Fruit fly (Drosophila melanogaster) Kc167 (cell line): ENCODE results near the gene CLIP-190.

ENCODE experiments used
- Myc ChIP-seq: fragments of >200 bp; optimal IDR thresholded peaks from 2 replicates; lab custom pipeline; 2017; ENCODE audit warnings: missing external identifiers
- Sin3A ChIP-seq: fragments of >200 bp; optimal IDR thresholded peaks from 2 replicates; lab custom pipeline; 2018; ENCODE audit warnings: missing external identifiers
- h ChIP-seq: fragments of >200 bp; optimal IDR thresholded peaks from 3 replicates; lab custom pipeline; 2018; ENCODE audit warnings: missing external identifiers
- insv ChIP-seq: fragments of >200 bp; optimal IDR thresholded peaks from 3 replicates; lab custom pipeline; 2018; ENCODE audit warnings: missing external identifiers
- psq ChIP-seq: fragments of >200 bp; optimal IDR thresholded peaks from 2 replicates; lab custom pipeline; 2017; ENCODE audit warnings: missing external identifiers
- ttk ChIP-seq: sonication (Bioruptor generic); optimal IDR thresholded peaks from 2 replicates; lab custom pipeline; 2017; ENCODE audit warnings: missing external identifiers

CLIP-190 gene

dm6 chr2L:17421366-17421765, 36.9 kb downstream of the CLIP-190 start:
- TF ChIP-seq ttk (lab: Kevin White, UChicago) (no peak), Myc (lab: Kevin White, UChicago) (no peak), Sin3A (no peak), psq (no peak), h (lab: Kevin White, UChicago) (no peak), insv (lab: Kevin White, UChicago) (no peak)

DNA sequence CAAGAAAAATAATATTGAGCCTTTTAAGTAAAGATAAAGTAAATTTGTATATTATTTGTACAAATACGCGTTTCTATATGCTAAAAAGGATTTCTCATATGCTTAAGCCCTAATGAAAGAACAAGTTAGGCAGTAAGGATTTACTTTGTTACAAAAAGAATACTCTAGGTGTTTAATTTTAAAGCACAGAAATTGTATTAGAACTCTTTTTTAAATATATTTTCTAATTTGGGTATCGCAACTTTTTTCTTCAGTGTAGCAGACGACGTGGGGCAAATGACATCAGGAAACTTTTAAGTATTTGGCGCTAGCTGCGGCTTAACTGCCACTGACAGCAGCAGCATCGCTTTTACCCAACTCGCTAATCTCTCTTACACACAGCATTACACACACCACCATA, 37.6 kb downstream of the CLIP-190 start:
- no peak for TF ChIP-seq Myc (lab: Kevin White, UChicago)
- TF ChIP-seq psq: no peak
- TF ChIP-seq Sin3A: no peak
- TF ChIP-seq ttk (lab: Kevin White, UChicago): no peak
- TF ChIP-seq insv (lab: Kevin White, UChicago): no peak
- TF ChIP-seq h (lab: Kevin White, UChicago): no peak

DNA sequence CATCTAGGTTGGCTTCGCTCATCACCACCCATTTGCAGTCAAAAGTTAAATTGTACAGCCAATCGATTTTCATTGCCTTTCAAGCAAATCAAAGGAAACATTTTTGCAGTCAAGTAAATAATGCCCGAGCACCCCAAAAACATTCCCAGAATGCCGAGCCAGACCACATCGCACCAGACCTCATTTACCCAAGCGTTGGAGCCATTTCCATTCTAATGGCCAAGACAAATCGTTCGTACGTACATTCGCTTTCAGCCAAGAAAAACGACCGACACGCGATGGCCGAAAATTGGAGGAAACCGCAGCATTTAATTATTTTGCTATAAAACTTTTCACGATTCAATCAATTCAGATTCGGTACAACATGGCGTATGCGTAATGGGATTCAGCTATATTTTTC, 40.5 kb downstream of the CLIP-190 start:
- no peak for TF ChIP-seq insv (lab: Kevin White, UChicago)
- TF ChIP-seq psq: no peak
- TF ChIP-seq h (lab: Kevin White, UChicago): no peak
- TF ChIP-seq ttk (lab: Kevin White, UChicago): no peak
- TF ChIP-seq Myc (lab: Kevin White, UChicago): no peak
- no peak for TF ChIP-seq Sin3A

DNA sequence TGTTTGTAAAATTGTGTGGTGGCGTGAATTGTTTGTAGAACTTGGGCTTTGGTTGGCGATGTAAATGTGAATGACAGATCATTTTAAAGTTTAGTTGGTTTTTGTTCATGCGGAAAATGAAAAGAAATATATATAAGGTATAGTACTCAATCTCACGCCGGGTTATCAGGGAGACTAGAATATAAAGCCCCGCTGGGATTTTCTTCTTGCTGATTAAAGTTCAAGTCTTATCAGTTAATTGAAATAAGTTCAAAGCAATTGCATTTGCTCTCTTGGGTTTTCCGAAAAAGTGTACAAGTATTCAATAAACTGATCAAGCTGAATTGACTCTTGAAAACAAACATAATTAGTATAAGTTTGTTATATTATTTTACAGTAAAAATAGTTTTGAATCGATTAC, 40.9 kb downstream of the CLIP-190 start:
- TF ChIP-seq Sin3A: no peak
- no peak for TF ChIP-seq psq
- TF ChIP-seq insv (lab: Kevin White, UChicago): no peak
- no peak for TF ChIP-seq h (lab: Kevin White, UChicago)
- TF ChIP-seq Myc (lab: Kevin White, UChicago): no peak
- TF ChIP-seq ttk (lab: Kevin White, UChicago): no peak

dm6 chr2L:17427187-17427586, 42.7 kb downstream of the CLIP-190 start:
- no peak for TF ChIP-seq ttk (lab: Kevin White, UChicago)
- TF ChIP-seq psq: no peak
- no peak for TF ChIP-seq h (lab: Kevin White, UChicago)
- no peak for TF ChIP-seq Sin3A

DNA sequence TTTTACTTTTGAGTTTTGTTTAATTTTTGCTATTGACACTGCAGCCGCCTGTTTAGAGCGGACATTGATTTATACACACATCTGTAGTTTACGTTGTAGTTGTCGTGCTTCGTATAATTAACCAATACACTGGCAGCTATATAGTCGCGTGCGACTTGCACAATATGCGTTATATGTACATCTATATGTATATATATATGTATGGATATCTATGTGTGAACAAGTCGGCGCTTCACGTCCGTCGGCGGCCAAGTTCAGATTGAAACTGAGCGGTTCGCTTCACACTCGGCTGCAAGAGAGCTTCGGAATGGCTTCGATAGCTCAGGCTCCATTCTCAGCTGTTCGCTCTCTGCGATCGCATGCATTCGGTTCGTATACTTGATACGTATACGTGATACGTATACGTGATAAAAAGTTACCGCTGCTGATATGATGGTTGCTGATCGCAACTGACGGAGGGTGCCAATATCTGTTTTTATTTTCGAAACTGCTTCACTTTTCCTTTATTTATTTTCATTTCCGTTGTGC, 43.5 kb downstream of the CLIP-190 start:
- TF ChIP-seq ttk (lab: Kevin White, UChicago) (no peak), Myc (lab: Kevin White, UChicago) (no peak), Sin3A (no peak), h (lab: Kevin White, UChicago) (no peak), psq (no peak), insv (lab: Kevin White, UChicago) (no peak)

DNA sequence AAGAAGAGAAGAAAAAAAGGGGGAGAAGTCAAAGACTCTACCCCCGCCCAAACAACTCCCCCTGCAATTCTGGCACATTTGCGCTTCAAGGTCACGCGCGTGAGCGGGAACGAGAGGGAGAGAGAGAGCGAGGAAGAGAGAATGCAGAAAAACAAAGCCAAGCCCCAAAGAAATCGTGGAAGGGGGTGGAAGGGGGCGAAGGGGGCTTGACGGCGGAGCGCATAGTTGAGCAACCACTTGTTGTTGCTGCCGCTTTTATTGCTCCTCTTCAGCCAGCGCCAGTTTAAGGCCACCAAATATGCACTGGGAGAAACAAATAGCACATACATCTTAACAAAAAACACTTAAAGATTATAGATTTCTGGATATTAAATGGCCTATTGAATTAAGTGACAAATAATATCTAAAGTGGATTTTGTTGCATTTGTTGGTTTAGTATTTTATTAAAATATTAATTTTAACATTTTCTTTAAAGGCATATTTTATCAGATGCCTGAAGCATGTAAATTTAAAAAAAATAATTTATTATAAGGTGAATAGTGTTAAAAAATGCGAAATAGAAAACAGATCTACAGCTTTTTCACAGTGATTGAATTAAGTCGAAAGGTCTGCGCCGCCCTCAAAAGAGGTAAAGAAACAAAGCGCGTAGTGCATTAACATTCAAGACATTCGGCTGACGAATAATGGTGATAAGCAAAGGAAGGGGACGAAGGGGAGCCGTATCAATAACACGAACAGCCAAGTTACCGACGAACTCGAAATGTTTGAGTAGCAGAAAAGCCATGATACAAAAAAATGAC, 45.5 kb downstream of the CLIP-190 start:
- no peak for TF ChIP-seq h (lab: Kevin White, UChicago)
- TF ChIP-seq psq: no peak
- TF ChIP-seq Myc (lab: Kevin White, UChicago): no peak
- TF ChIP-seq ttk (lab: Kevin White, UChicago): no peak

- TF ChIP-seq Myc (lab: Kevin White, UChicago) (no peak), psq (no peak), Sin3A (no peak), h (lab: Kevin White, UChicago) (no peak), insv (lab: Kevin White, UChicago) (no peak), ttk (lab: Kevin White, UChicago) (no peak)
Observed at dm6 chr2L:17430602-17431358, 46.3 kb downstream of the CLIP-190 start.

DNA sequence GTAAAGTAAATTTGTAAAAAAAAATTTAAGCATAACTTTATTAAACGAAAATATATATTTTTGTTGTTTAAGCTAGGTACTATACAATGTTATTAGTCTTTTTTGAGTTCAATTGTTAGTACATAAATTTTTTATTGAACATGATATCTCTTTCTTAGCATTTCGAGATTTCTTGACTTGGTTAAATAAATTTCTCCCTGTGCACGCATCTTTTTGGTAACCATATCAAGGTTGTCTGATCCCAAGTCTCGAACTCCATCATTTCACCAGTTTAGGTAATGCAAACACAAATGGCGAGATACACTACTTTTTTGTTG, 46.8 kb downstream of the CLIP-190 start:
- no peak for TF ChIP-seq psq
- no peak for TF ChIP-seq Myc (lab: Kevin White, UChicago)
- no peak for TF ChIP-seq h (lab: Kevin White, UChicago)
- no peak for TF ChIP-seq Sin3A
- TF ChIP-seq ttk (lab: Kevin White, UChicago): no peak
- no peak for TF ChIP-seq insv (lab: Kevin White, UChicago)

- TF ChIP-seq psq: no peak
- no peak for TF ChIP-seq Sin3A
- TF ChIP-seq ttk (lab: Kevin White, UChicago): no peak
- no peak for TF ChIP-seq insv (lab: Kevin White, UChicago)
- no peak for TF ChIP-seq h (lab: Kevin White, UChicago)
- no peak for TF ChIP-seq Myc (lab: Kevin White, UChicago)
Observed at dm6 chr2L:17433030-17433912, 48.8 kb downstream of the CLIP-190 start, which contains the start of the genes Dif and CG5043. TSS of gene Dif (minus strand) at chr2L:17433161. TSS of gene CG5043 (plus strand) at chr2L:17433862.

DNA sequence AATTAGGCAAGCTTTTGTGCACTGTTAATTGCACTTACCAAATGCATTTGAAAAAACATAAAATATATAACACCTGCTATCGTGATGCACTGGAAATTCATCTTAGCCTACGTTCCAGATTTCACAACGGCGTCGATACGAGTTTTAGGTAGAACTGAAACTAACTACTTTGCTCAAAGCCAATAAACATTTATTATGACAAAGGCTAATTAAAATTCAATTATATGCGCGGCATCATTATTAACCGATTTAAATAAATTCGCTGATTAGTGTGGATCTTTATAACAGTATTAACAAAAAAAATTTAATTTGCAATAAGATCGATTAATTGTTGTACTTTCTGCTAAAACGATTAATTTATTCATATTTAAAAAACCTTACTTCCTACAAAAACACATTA, 52.0 kb downstream of the CLIP-190 start, which contains the start of gene CG33928:
Gene CG33928, minus strand, starts transcription at position 101 of the 400 bp plus-strand sequence.
- TF ChIP-seq insv (lab: Kevin White, UChicago) (no peak), Myc (lab: Kevin White, UChicago) (no peak), h (lab: Kevin White, UChicago) (no peak), Sin3A (no peak), psq (no peak), ttk (lab: Kevin White, UChicago) (no peak)
